Worm (Caenorhabditis elegans): ENCODE measurements around the gene twk-20.

Gene twk-20

ce11 chrX:13685725-13686124, 46.0 kb downstream of the twk-20 start:
- TF ChIP-seq elt-2 (tag; optimal IDR thresholded peaks at IDR 0.05), result peak; percentile 50
- TF ChIP-seq lin-35 (GFP tag; optimal IDR thresholded peaks at IDR 0.05), result peak in 1 of 2 experiments; percentile 15
- TF ChIP-seq lir-3 (tag; optimal IDR thresholded peaks at IDR 0.05; ENCODE audit: poor library complexity), result no peak

DNA sequence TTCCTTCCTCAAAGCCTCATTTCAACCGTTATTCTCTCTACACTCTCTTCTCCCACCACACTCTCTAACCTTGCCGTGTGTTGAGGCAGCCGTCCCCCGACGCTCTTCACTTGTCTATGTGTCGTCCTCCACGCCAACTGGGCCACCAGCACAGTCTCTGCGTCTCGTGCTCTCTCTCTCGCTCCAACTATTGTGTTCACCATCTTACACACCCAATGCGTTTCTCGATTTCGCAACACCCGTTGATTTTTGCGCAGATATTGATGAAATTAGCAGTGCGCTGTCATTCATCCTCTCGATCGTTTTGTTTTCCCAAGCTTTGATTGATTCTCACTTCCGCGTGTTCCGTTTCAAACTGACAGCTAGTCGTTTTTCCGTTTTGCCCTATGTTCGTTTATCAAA, 47.4 kb downstream of the twk-20 start:
- TF ChIP-seq elt-3 (tag; optimal IDR thresholded peaks at IDR 0.05), result no peak
- no peak for TF ChIP-seq dpl-1 (GFP tag; optimal IDR thresholded peaks at IDR 0.05)
- no peak for TF ChIP-seq nhr-76 (tag; optimal IDR thresholded peaks at IDR 0.05)
- no peak for TF ChIP-seq ceh-88 (GFP tag; IDR thresholded peaks at IDR 0.05)
- peak; percentile 82 for TF ChIP-seq zip-4 (GFP tag; optimal IDR thresholded peaks at IDR 0.05)
- TF ChIP-seq egl-27 (tag; optimal IDR thresholded peaks at IDR 0.05), result no peak
- no peak for TF ChIP-seq lin-13 (GFP tag; optimal IDR thresholded peaks at IDR 0.05)
- TF ChIP-seq lir-3 (tag; optimal IDR thresholded peaks at IDR 0.05; ENCODE audit: poor library complexity), result no peak
- no peak for TF ChIP-seq nhr-28 (tag; optimal IDR thresholded peaks at IDR 0.05)
- TF ChIP-seq aly-2 (tag; optimal IDR thresholded peaks at IDR 0.05), result no peak
- TF ChIP-seq nhr-20 (tag; optimal IDR thresholded peaks at IDR 0.05), result peak; percentile 64
- peak in 1 of 2 experiments; percentile 33 for TF ChIP-seq lsy-2 (tag; optimal IDR thresholded peaks at IDR 0.05)
- TF ChIP-seq nhr-77 (tag; optimal IDR thresholded peaks at IDR 0.05), result no peak
- peak; percentile 30 for TF ChIP-seq fkh-8 (tag; optimal IDR thresholded peaks at IDR 0.05)
- no peak for TF ChIP-seq nhr-84 (tag; optimal IDR thresholded peaks at IDR 0.05)
- no peak for TF ChIP-seq tlp-1 (tag; optimal IDR thresholded peaks at IDR 0.05)
- no peak for TF ChIP-seq sox-4 (tag; optimal IDR thresholded peaks at IDR 0.05)
- TF ChIP-seq lin-14 (GFP tag; optimal IDR thresholded peaks at IDR 0.05), result peak; percentile 91
- TF ChIP-seq ztf-4 (tag; optimal IDR thresholded peaks at IDR 0.05), result peak; percentile 52
- TF ChIP-seq snu-23 (GFP tag; optimal IDR thresholded peaks at IDR 0.05), result peak; percentile 65
- TF ChIP-seq nhr-47 (tag; optimal IDR thresholded peaks at IDR 0.05), result peak; percentile 60
- TF ChIP-seq mdl-1 (tag; optimal IDR thresholded peaks at IDR 0.05), result peak in 1 of 2 experiments; percentile 28
- no peak for TF ChIP-seq Y116A8C.19 (tag; optimal IDR thresholded peaks at IDR 0.05; ENCODE audit: borderline replicate concordance)
- TF ChIP-seq sptf-1 (tag; optimal IDR thresholded peaks at IDR 0.05), result no peak
- TF ChIP-seq ceh-63 (GFP tag; optimal IDR thresholded peaks at IDR 0.05), result no peak
- peak; percentile 59 for TF ChIP-seq skn-1 (tag; optimal IDR thresholded peaks at IDR 0.05)
- TF ChIP-seq nhr-237 (tag; optimal IDR thresholded peaks at IDR 0.05), result no peak
- TF ChIP-seq tbx-2 (tag; optimal IDR thresholded peaks at IDR 0.05), result peak; percentile 57
- TF ChIP-seq nhr-12 (tag; optimal IDR thresholded peaks at IDR 0.05), result no peak
- no peak for TF ChIP-seq alr-1 (tag; optimal IDR thresholded peaks at IDR 0.05; ENCODE audit: borderline replicate concordance)
- TF ChIP-seq ztf-11 (tag; optimal IDR thresholded peaks at IDR 0.05), result peak in 1 of 2 experiments; percentile 49
- peak; percentile 8 for TF ChIP-seq xbp-1 (tag; optimal IDR thresholded peaks at IDR 0.05)
- no peak for TF ChIP-seq unc-30 (tag; optimal IDR thresholded peaks at IDR 0.05)
- no peak; the same call in 1 of the 2 replicates for TF ChIP-seq nhr-19 (GFP tag; conservative IDR thresholded peaks at IDR 0.05)
- TF ChIP-seq hpl-2 (GFP tag; optimal IDR thresholded peaks at IDR 0.05), result no peak
- no peak for TF ChIP-seq zag-1 (tag; optimal IDR thresholded peaks at IDR 0.05)
- TF ChIP-seq vab-15 (tag; optimal IDR thresholded peaks at IDR 0.05), result no peak
- no peak for TF ChIP-seq unc-130 (tag; optimal IDR thresholded peaks at IDR 0.05)
- TF ChIP-seq nhr-11 (tag; optimal IDR thresholded peaks at IDR 0.05), result no peak
- TF ChIP-seq efl-3 (GFP tag; optimal IDR thresholded peaks at IDR 0.05), result no peak
- no peak for TF ChIP-seq hlh-4 (tag; optimal IDR thresholded peaks at IDR 0.05)
- no peak for TF ChIP-seq C04F5.9 (tag; optimal IDR thresholded peaks at IDR 0.05)
- TF ChIP-seq aha-1 (tag; optimal IDR thresholded peaks at IDR 0.05), result no peak
- no peak for TF ChIP-seq pax-3 (tag; optimal IDR thresholded peaks at IDR 0.05)
- TF ChIP-seq ces-1 (GFP tag; optimal IDR thresholded peaks at IDR 0.05), result no peak
- TF ChIP-seq C16A3.4 (tag; optimal IDR thresholded peaks at IDR 0.05), result no peak
- no peak for TF ChIP-seq sup-37 (GFP tag; optimal IDR thresholded peaks at IDR 0.05)
- TF ChIP-seq isw-1 (GFP tag; IDR thresholded peaks at IDR 0.05), result peak; percentile 29
- peak; percentile 5 for TF ChIP-seq jun-1 (tag; optimal IDR thresholded peaks at IDR 0.05)

Data from whole organism, L1 larva.